Worm (Caenorhabditis elegans) whole organism, young adult: Measurements from ENCODE around the gene K07C5.9.

Experiments
- C06A6.2 ChIP-seq: fragments of 200-800 bp; sonication (Bioruptor generic); conservative IDR thresholded peaks from 2 replicates; pipeline ENCODE4 v1.3.6; 2022; ENCODE audit warnings: missing genetic modification characterization, missing compliant biosample characterization
- F23B12.7 ChIP-seq: sonication (generic microtip); optimal IDR thresholded peaks from 2 replicates; lab custom pipeline; 2017; ENCODE audit warnings: missing genetic modification characterization, mild to moderate bottlenecking, missing compliant biosample characterization, antibody characterized with exemption, moderate library complexity; ENCODE audit not compliant: insufficient read depth
- K11D2.4 ChIP-seq: fragments of 200-800 bp; sonication (Bioruptor generic); IDR thresholded peaks from 2 replicates; pipeline ENCODE4 v1.3.6; 2022; ENCODE audit warnings: missing genetic modification reagents, missing genetic modification characterization, missing compliant biosample characterization
- Y56A3A.18 ChIP-seq: fragments of 200-800 bp; sonication (Bioruptor generic); IDR thresholded peaks from 2 replicates; pipeline ENCODE4 v1.3.6; 2022; ENCODE audit warnings: missing genetic modification reagents, missing genetic modification characterization, missing compliant biosample characterization
- Y95B8A.8 ChIP-seq: fragments of 200-800 bp; sonication (Bioruptor generic); IDR thresholded peaks from 2 replicates; pipeline ENCODE4 v1.3.6; 2022; ENCODE audit warnings: missing genetic modification reagents, missing genetic modification characterization, missing compliant biosample characterization
- attf-5 ChIP-seq: fragments of 200-800 bp; sonication (Bioruptor generic); optimal IDR thresholded peaks from 2 replicates; lab custom pipeline; 2018; ENCODE audit warnings: mild to moderate bottlenecking, missing genetic modification characterization, missing compliant biosample characterization
- cebp-1 ChIP-seq, 2 experiments: fragments of 200-800 bp in 1 of 2; sonication (Bioruptor generic) in 1 of 2; sonication (generic microtip) in 1 of 2; IDR thresholded peaks in 1 of 2; optimal IDR thresholded peaks in 1 of 2; 2 replicates each; pipeline versions ENCODE4 v1.3.6 to Lab custom; 2017 to 2022; ENCODE audit warnings: missing compliant biosample characterization in 2 of 2, missing genetic modification characterization in 2 of 2, mild to moderate bottlenecking in 1 of 2, missing genetic modification reagents in 1 of 2, moderate library complexity in 1 of 2
- ceh-27 ChIP-seq: fragments of 200-800 bp; sonication (Bioruptor generic); optimal IDR thresholded peaks from 2 replicates; lab custom pipeline; 2018; ENCODE audit warnings: mild to moderate bottlenecking, missing genetic modification characterization, moderate library complexity, missing compliant biosample characterization
- ceh-79 ChIP-seq: sonication (generic microtip); optimal IDR thresholded peaks from 2 replicates; lab custom pipeline; 2017; ENCODE audit warnings: mild to moderate bottlenecking, missing genetic modification characterization, missing compliant biosample characterization
- dpff-1 ChIP-seq: sonication (generic microtip); optimal IDR thresholded peaks from 2 replicates; lab custom pipeline; 2017; ENCODE audit warnings: mild to moderate bottlenecking, missing genetic modification characterization, missing compliant biosample characterization
- ekl-4 ChIP-seq: fragments of 200-800 bp; sonication (Bioruptor generic); IDR thresholded peaks from 2 replicates; pipeline ENCODE4 v1.3.6; 2022; ENCODE audit warnings: missing genetic modification reagents, missing genetic modification characterization, missing compliant biosample characterization
- ets-4 ChIP-seq: fragments of 200-800 bp; sonication (Bioruptor generic); optimal IDR thresholded peaks from 2 replicates; lab custom pipeline; 2018; ENCODE audit warnings: mild to moderate bottlenecking, missing genetic modification characterization, missing compliant biosample characterization
- fkh-3 ChIP-seq: sonication (generic microtip); optimal IDR thresholded peaks from 2 replicates; lab custom pipeline; 2016; ENCODE audit warnings: mild to moderate bottlenecking, missing genetic modification characterization, missing compliant biosample characterization
- hmg-1.2 ChIP-seq: fragments of 200-800 bp; sonication (Bioruptor generic); IDR thresholded peaks from 2 replicates; pipeline ENCODE4 v1.3.6; 2022; ENCODE audit warnings: missing genetic modification reagents, missing genetic modification characterization, missing compliant biosample characterization
- lin-40 ChIP-seq: sonication (generic microtip); optimal IDR thresholded peaks from 2 replicates; lab custom pipeline; 2016; ENCODE audit warnings: missing genetic modification characterization, mild to moderate bottlenecking, missing compliant biosample characterization, missing genotype, missing genetic modification reagents
- madf-3 ChIP-seq: fragments of 200-800 bp; sonication (Bioruptor generic); IDR thresholded peaks from 2 replicates; pipeline ENCODE4 v1.3.6; 2022; ENCODE audit warnings: missing genetic modification reagents, missing genetic modification characterization, missing compliant biosample characterization
- madf-6 ChIP-seq: fragments of 200-800 bp; sonication (Bioruptor generic); IDR thresholded peaks from 2 replicates; pipeline ENCODE4 v1.3.6; 2022; ENCODE audit warnings: missing genetic modification reagents, missing genetic modification characterization, missing compliant biosample characterization
- mes-4 ChIP-seq: sonication (generic microtip); optimal IDR thresholded peaks from 2 replicates; lab custom pipeline; 2016; ENCODE audit warnings: missing genotype, missing genetic modification characterization, missing compliant biosample characterization
- nhr-27 ChIP-seq: fragments of 200-800 bp; sonication (Bioruptor generic); optimal IDR thresholded peaks from 2 replicates; lab custom pipeline; 2018; ENCODE audit warnings: mild to moderate bottlenecking, missing genetic modification characterization, moderate library complexity, missing compliant biosample characterization
- nhr-80 ChIP-seq: sonication (generic microtip); optimal IDR thresholded peaks from 2 replicates; lab custom pipeline; 2016; ENCODE audit warnings: missing genetic modification characterization, missing compliant biosample characterization
- pha-4 ChIP-seq: fragments of 150-350 bp; sonication (generic microtip); optimal IDR thresholded peaks from 2 replicates; lab custom pipeline; 2014; ENCODE audit warnings: missing biosample characterization, missing genetic modification reagents, missing genetic modification characterization
- rcor-1 ChIP-seq: fragments of 200-800 bp; sonication (Bioruptor generic); IDR thresholded peaks from 2 replicates; pipeline ENCODE4 v1.3.6; 2022; ENCODE audit warnings: missing genetic modification reagents, missing genetic modification characterization, missing compliant biosample characterization
- sea-2 ChIP-seq: fragments of 200-800 bp; sonication (Bioruptor generic); IDR thresholded peaks from 2 replicates; pipeline ENCODE4 v1.3.6; 2022; ENCODE audit warnings: missing genetic modification characterization, missing compliant biosample characterization
- snpc-3.4 ChIP-seq: sonication (generic microtip); optimal IDR thresholded peaks from 2 replicates; lab custom pipeline; 2017; ENCODE audit warnings: missing genetic modification characterization, mild to moderate bottlenecking, missing compliant biosample characterization, antibody characterized with exemption, moderate library complexity, missing genotype, missing genetic modification reagents
- sptf-2 ChIP-seq: fragments of 200-800 bp; sonication (Bioruptor generic); optimal IDR thresholded peaks from 2 replicates; lab custom pipeline; 2018; ENCODE audit warnings: mild to moderate bottlenecking, missing genetic modification characterization, missing compliant biosample characterization
- ztf-18 ChIP-seq: sonication (generic microtip); optimal IDR thresholded peaks from 2 replicates; lab custom pipeline; 2016; ENCODE audit warnings: missing genotype, mild to moderate bottlenecking, missing genetic modification characterization, missing compliant biosample characterization
- ztf-22 ChIP-seq: fragments of 200-800 bp; sonication (Bioruptor generic); optimal IDR thresholded peaks from 2 replicates; lab custom pipeline; 2018; ENCODE audit warnings: mild to moderate bottlenecking, missing genetic modification characterization, moderate library complexity, missing compliant biosample characterization
- ztf-3 ChIP-seq: fragments of 200-800 bp; sonication (Bioruptor generic); optimal IDR thresholded peaks from 2 replicates; lab custom pipeline; 2018; ENCODE audit warnings: mild to moderate bottlenecking, missing genetic modification characterization, missing compliant biosample characterization

Gene K07C5.9

ce11 chrV:10350054-10350453, at the start of gene K07C5.9:
Gene K07C5.9, minus strand, starts transcription at chrV:10350154.
- TF ChIP-seq ekl-4 = 0 out of 2 replicates have a peak, but pooled peaks have one; percentile 26
- TF ChIP-seq dpff-1 (tag; lab: Kevin White, UChicago) = no peak
- peak; percentile 6 for TF ChIP-seq snpc-3.4
- TF ChIP-seq madf-6 (GFP tag; lab: Robert Waterston, UW) = 0 out of 2 replicates have a peak, but pooled peaks have one; percentile 43

DNA sequence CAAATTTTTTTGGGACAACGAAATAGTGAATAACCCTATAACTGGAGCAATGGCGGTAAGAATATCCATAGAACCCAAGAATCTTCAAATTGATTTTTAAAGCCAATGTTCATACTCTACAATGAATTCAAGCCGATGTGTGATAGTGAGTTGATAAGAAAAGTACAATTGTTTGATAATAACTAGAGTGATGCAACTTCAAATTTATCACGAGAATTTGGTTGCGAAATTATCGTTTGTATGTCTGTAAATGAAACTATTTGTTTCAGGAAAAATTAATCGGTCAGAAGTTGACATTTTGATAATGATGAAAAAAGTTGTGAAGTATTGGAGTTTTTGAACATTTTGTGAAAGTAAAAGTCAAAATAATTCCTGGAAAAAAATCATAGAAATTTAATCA, 49.3 kb upstream of the K07C5.9 start:
- TF ChIP-seq ets-4 (peak; percentile 32), nhr-80 (tag; lab: Kevin White, UChicago) (peak; percentile 93), cebp-1 (GFP tag; IDR thresholded peaks at IDR 0.05; lab: Robert Waterston, UW) (peak; percentile 84), cebp-1 (tag; optimal IDR thresholded peaks at IDR 0.05; lab: Kevin White, UChicago) (peak; percentile 86), fkh-3 (tag; lab: Kevin White, UChicago) (no peak)

DNA sequence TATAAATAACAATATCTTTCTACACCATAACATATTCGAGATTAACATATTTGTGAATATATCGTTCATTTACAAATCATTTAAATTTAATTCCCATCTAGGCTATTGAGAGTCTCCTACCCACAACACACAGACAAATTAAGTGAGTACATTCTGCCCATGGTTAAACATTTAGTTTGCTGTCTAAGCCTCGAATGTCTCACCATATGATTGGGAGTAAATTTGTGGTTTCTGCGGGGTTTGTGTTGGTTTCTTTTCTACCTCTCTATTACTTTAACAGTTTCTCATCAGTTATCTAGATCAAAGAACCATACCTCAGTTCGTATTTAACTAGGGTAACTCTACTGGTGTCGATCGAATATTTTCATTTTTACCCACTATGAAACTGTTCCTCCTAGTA, 48.5 kb upstream of the K07C5.9 start, which contains the start of gene ugt-2:
Gene ugt-2, plus strand, starts transcription at position 371 of the 400 bp plus-strand sequence.
- peak; percentile 42 for TF ChIP-seq nhr-80 (tag; lab: Kevin White, UChicago)
- no peak for TF ChIP-seq pha-4 (tag; lab: Kevin White, UChicago)

- TF ChIP-seq nhr-80 (tag; lab: Kevin White, UChicago) (peak; percentile 48), hmg-1.2 (GFP tag; lab: Robert Waterston, UW) (peak; percentile 82), F23B12.7 (tag; lab: Kevin White, UChicago) (no peak)
Measured at ce11 chrV:10395173-10395766, 45.3 kb upstream of the K07C5.9 start, which contains the start of the genes col-151 and ugt-1. Gene col-151, minus strand, starts transcription at chrV:10395223. Gene ugt-1, plus strand, starts transcription at chrV:10395663.

ce11 chrV:10393708-10394107, 43.8 kb upstream of the K07C5.9 start:
- TF ChIP-seq Y95B8A.8 (GFP tag; lab: Robert Waterston, UW) (no peak), mes-4 (tag; lab: Kevin White, UChicago) (no peak)
- TF ChIP-seq, all 124 proteins: peak for 0

- no peak for TF ChIP-seq madf-3 (GFP tag; lab: Robert Waterston, UW)
- TF ChIP-seq K11D2.4 (GFP tag; lab: Robert Waterston, UW) = no peak
- no peak for TF ChIP-seq ztf-3 (GFP tag; lab: Kevin White, UChicago)
- TF ChIP-seq C06A6.2 = no peak
- TF ChIP-seq sptf-2 = no peak
- TF ChIP-seq ceh-79 (tag; lab: Kevin White, UChicago) = no peak
- no peak for TF ChIP-seq ztf-18 (tag; lab: Kevin White, UChicago)
- no peak for TF ChIP-seq rcor-1 (GFP tag; lab: Robert Waterston, UW)
- no peak for TF ChIP-seq sea-2 (GFP tag; lab: Robert Waterston, UW)
- TF ChIP-seq nhr-27 (tag; lab: Kevin White, UChicago) = no peak
- TF ChIP-seq attf-5 (GFP tag; lab: Kevin White, UChicago) = no peak
- TF ChIP-seq ztf-22 = no peak
- no peak for TF ChIP-seq lin-40
Measured at ce11 chrV:10388318-10388717, 38.4 kb upstream of the K07C5.9 start, which contains the start of gene AC3.5. Gene AC3.5, plus strand, starts transcription at chrV:10388527.

DNA sequence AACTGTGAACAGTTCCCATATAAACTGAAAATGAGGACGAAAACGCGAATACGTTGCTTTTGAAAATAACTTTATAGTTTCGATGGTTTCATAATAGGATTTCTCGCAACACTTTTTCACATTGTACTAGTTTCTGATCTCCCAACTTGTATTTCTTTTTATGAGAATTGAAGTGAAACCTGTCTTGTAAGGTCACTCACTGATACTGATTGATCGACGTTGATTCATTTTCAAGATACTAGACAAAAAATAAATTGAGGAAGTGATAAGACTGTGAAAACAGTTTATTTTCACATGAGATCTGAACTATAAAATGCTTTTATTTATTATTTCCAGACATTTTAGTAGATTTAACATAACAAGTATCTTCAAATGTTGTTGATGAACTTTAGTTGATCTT, 37.5 kb upstream of the K07C5.9 start:
- no peak for TF ChIP-seq Y56A3A.18 (GFP tag; lab: Robert Waterston, UW)
- no peak for TF ChIP-seq ceh-27 (GFP tag; lab: Kevin White, UChicago)
- no peak for TF ChIP-seq dpff-1 (tag; lab: Kevin White, UChicago)
- TF ChIP-seq, all 124 proteins: peak for 0
